Worm (Caenorhabditis elegans) whole organism, young adult: ENCODE measurements around the gene F36H5.17.

Source experiments
- C17E4.6 ChIP-seq: fragments of 200-800 bp; sonication (Bioruptor generic); IDR thresholded peaks from 2 replicates; pipeline ENCODE4 v1.3.6; 2022; ENCODE audit warnings: missing genetic modification reagents, missing genetic modification characterization, missing compliant biosample characterization
- Y79H2A.3 ChIP-seq: fragments of 200-800 bp; sonication (Bioruptor generic); conservative IDR thresholded peaks from 2 replicates; pipeline ENCODE4 v1.3.6; 2022; ENCODE audit warnings: missing genetic modification reagents, missing genetic modification characterization, missing compliant biosample characterization
- aptf-2 ChIP-seq: fragments of 200-800 bp; sonication (Bioruptor generic); conservative IDR thresholded peaks from 2 replicates; pipeline ENCODE4 v1.3.6; 2022; ENCODE audit warnings: missing genetic modification reagents, missing genetic modification characterization, missing compliant biosample characterization
- bed-1 ChIP-seq: fragments of 200-800 bp; sonication (Bioruptor generic); IDR thresholded peaks from 2 replicates; pipeline ENCODE4 v1.3.6; 2022; ENCODE audit warnings: missing genetic modification reagents, missing genetic modification characterization, missing compliant biosample characterization
- ceh-40 ChIP-seq: fragments of 200-800 bp; sonication (Bioruptor generic); IDR thresholded peaks from 2 replicates; pipeline ENCODE4 v1.3.6; 2022; ENCODE audit warnings: missing genetic modification characterization, missing compliant biosample characterization
- lag-1 ChIP-seq: fragments of 200-800 bp; sonication (Bioruptor generic); IDR thresholded peaks from 2 replicates; pipeline ENCODE4 v1.3.6; 2022; ENCODE audit warnings: missing genetic modification reagents, missing genetic modification characterization, missing compliant biosample characterization
- let-526 ChIP-seq: fragments of 200-800 bp; sonication (Bioruptor generic); IDR thresholded peaks from 2 replicates; pipeline ENCODE4 v1.3.6; 2022; ENCODE audit warnings: missing genetic modification reagents, missing genetic modification characterization, missing compliant biosample characterization
- let-607 ChIP-seq, 2 experiments: fragments of 200-800 bp in 1 of 2; sonication (Bioruptor generic) in 1 of 2; sonication (generic microtip) in 1 of 2; optimal IDR thresholded peaks; 2 replicates each; lab custom pipeline; 2016 to 2018; ENCODE audit warnings: mild to moderate bottlenecking in 2 of 2, missing compliant biosample characterization in 2 of 2, missing genetic modification characterization in 2 of 2, moderate library complexity in 2 of 2, missing genotype in 1 of 2
- madf-3 ChIP-seq: fragments of 200-800 bp; sonication (Bioruptor generic); IDR thresholded peaks from 2 replicates; pipeline ENCODE4 v1.3.6; 2022; ENCODE audit warnings: missing genetic modification reagents, missing genetic modification characterization, missing compliant biosample characterization
- nhr-120 ChIP-seq: fragments of 200-800 bp; sonication (Bioruptor generic); IDR thresholded peaks from 2 replicates; pipeline ENCODE4 v1.3.6; 2022; ENCODE audit warnings: missing genetic modification characterization, missing compliant biosample characterization
- xnd-1 ChIP-seq: sonication (generic microtip); optimal IDR thresholded peaks from 2 replicates; lab custom pipeline; 2016; ENCODE audit warnings: missing genotype, missing genetic modification reagents, missing genetic modification characterization, missing compliant biosample characterization
- zim-3 ChIP-seq: sonication (generic microtip); optimal IDR thresholded peaks from 2 replicates; lab custom pipeline; 2017; ENCODE audit warnings: mild to moderate bottlenecking, missing genetic modification characterization, moderate library complexity, missing compliant biosample characterization

F36H5.17 gene

ce11 chrII:1709959-1710358 lies 46.0 kb downstream of the F36H5.17 start, which contains the start of gene fbxa-184:
TSS of gene fbxa-184 (plus strand) at chrII:1710259.
- no peak for TF ChIP-seq let-526 (GFP tag; lab: Robert Waterston, UW)
- no peak for TF ChIP-seq bed-1
- no peak for TF ChIP-seq let-607 (tag; optimal IDR thresholded peaks at IDR 0.05; lab: Kevin White, UChicago)
- peak; percentile 81 for TF ChIP-seq aptf-2 (GFP tag; lab: Robert Waterston, UW)
- no peak for TF ChIP-seq ceh-40 (GFP tag; lab: Robert Waterston, UW)
- TF ChIP-seq, all 124 proteins: peak for 1

ce11 chrII:1706385-1706784 lies 49.6 kb downstream of the F36H5.17 start, which contains the start of gene sdz-18:
TSS of gene sdz-18 (minus strand) at chrII:1706485.
- TF ChIP-seq nhr-120 (GFP tag; lab: Robert Waterston, UW) (no peak), lag-1 (no peak), C17E4.6 (GFP tag; lab: Robert Waterston, UW) (no peak), zim-3 (tag; lab: Kevin White, UChicago) (no peak), madf-3 (GFP tag; lab: Robert Waterston, UW) (no peak), Y79H2A.3 (no peak), xnd-1 (no peak)
